Worm (Caenorhabditis elegans) whole organism, L4/young adult: ENCODE measurements around the gene comt-1.

Experiments used
- W03F9.2 ChIP-seq: fragments of 150-350 bp; optimal IDR thresholded peaks from 2 replicates; lab custom pipeline; 2014; ENCODE audit warnings: missing biosample characterization, missing genetic modification characterization
- dao-5 ChIP-seq: sonication (generic microtip); optimal IDR thresholded peaks from 2 replicates; lab custom pipeline; 2016; ENCODE audit warnings: missing genotype, missing genetic modification characterization, moderate library complexity, missing compliant biosample characterization
- him-1 ChIP-seq: sonication (generic microtip); optimal IDR thresholded peaks from 2 replicates; lab custom pipeline; 2016; ENCODE audit warnings: missing genotype, missing genetic modification reagents, missing genetic modification characterization, missing compliant biosample characterization

- no peak for TF ChIP-seq him-1 (tag; lab: Kevin White, UChicago)
- no peak for TF ChIP-seq W03F9.2 (tag; lab: Kevin White, UChicago)
- no peak for TF ChIP-seq dao-5 (tag; lab: Kevin White, UChicago)
Measured at ce11 chrX:2885318-2885908, 23.1 kb upstream of the comt-1 start, which contains the start of gene vang-1.
